Fruit fly (Drosophila melanogaster): ENCODE data around the gene Ranbp21.

Gene Ranbp21

dm6 chrX:19692951-19693698 is 41.1 kb upstream of the Ranbp21 start, which contains the start of gene Mer (continued):
- peak; percentile 29 for TF ChIP-seq cato (GFP tag; optimal IDR thresholded peaks at IDR 0.05; ENCODE audit: borderline replicate concordance)
- peak; percentile 69 for TF ChIP-seq Max (GFP tag; optimal IDR thresholded peaks at IDR 0.05)
- peak; percentile 66 for TF ChIP-seq CG9215 (GFP tag; IDR thresholded peaks at IDR 0.05)
- peak; percentile 92 for TF ChIP-seq lab (GFP tag; optimal IDR thresholded peaks at IDR 0.05)
- peak; percentile 67 for TF ChIP-seq CG30431 (GFP tag; optimal IDR thresholded peaks at IDR 0.05)
- TF ChIP-seq insv (GFP tag; optimal IDR thresholded peaks at IDR 0.05): peak in 1 of 2 experiments; percentile 45
- TF ChIP-seq luna (GFP tag; optimal IDR thresholded peaks at IDR 0.05): peak; percentile 65
- peak; percentile 80; the same call in 2 of the 3 replicates for TF ChIP-seq Dbx (GFP tag; IDR thresholded peaks at IDR 0.05)
- peak; percentile 81 for TF ChIP-seq org-1 (GFP tag; optimal IDR thresholded peaks at IDR 0.05)
- TF ChIP-seq caup (GFP tag; optimal IDR thresholded peaks at IDR 0.05; ENCODE audit: severe bottlenecking): peak; percentile 89
- TF ChIP-seq CG12155 (GFP tag; optimal IDR thresholded peaks at IDR 0.05): peak; percentile 73
- TF ChIP-seq nau (GFP tag; optimal IDR thresholded peaks at IDR 0.05): no peak
- TF ChIP-seq CG32532 (GFP tag; IDR thresholded peaks at IDR 0.05): peak; percentile 89
- TF ChIP-seq CG4360 (GFP tag; IDR thresholded peaks at IDR 0.05): peak; percentile 62
- peak; percentile 49 for TF ChIP-seq CG2116 (GFP tag; optimal IDR thresholded peaks at IDR 0.05)
- TF ChIP-seq CG17359 (tag; optimal IDR thresholded peaks at IDR 0.05): peak; percentile 80
- TF ChIP-seq Xbp1 (GFP tag; optimal IDR thresholded peaks at IDR 0.05): peak; percentile 87
- TF ChIP-seq pros (GFP tag; optimal IDR thresholded peaks at IDR 0.05): no peak
- no peak for TF ChIP-seq CG11696 (GFP tag; IDR thresholded peaks at IDR 0.05)
- TF ChIP-seq CG8924 (tag; optimal IDR thresholded peaks at IDR 0.05): peak; percentile 81
- TF ChIP-seq CG7786 (GFP tag; optimal IDR thresholded peaks at IDR 0.05): peak; percentile 81
- peak; percentile 60 for TF ChIP-seq CG4404 (GFP tag; IDR thresholded peaks at IDR 0.05)
- TF ChIP-seq ci (GFP tag; IDR thresholded peaks at IDR 0.05): peak; percentile 89
- peak; percentile 72 for TF ChIP-seq CG3163 (GFP tag; optimal IDR thresholded peaks at IDR 0.05)
- TF ChIP-seq run (tag; optimal IDR thresholded peaks at IDR 0.05): peak; percentile 52
- peak; percentile 86 for TF ChIP-seq CG2712 (tag; optimal IDR thresholded peaks at IDR 0.05)
- TF ChIP-seq C15 (GFP tag; IDR thresholded peaks at IDR 0.05): no peak
- no peak for TF ChIP-seq fru (optimal IDR thresholded peaks at IDR 0.05)
- TF ChIP-seq fd3F (GFP tag; optimal IDR thresholded peaks at IDR 0.05): peak; percentile 74
- no peak for TF ChIP-seq CG15011 (GFP tag; optimal IDR thresholded peaks at IDR 0.05)
- peak; percentile 82 to 88 for TF ChIP-seq Hr51 (GFP tag; optimal IDR thresholded peaks at IDR 0.05)
- TF ChIP-seq Rfx (GFP tag; IDR thresholded peaks at IDR 0.05): peak; percentile 92
- peak; percentile 73 for TF ChIP-seq CG33557 (GFP tag; optimal IDR thresholded peaks at IDR 0.05)
- TF ChIP-seq CG17385 (GFP tag; optimal IDR thresholded peaks at IDR 0.05): peak; percentile 77
- TF ChIP-seq usp (GFP tag; optimal IDR thresholded peaks at IDR 0.05): no peak
- TF ChIP-seq inv (GFP tag; IDR thresholded peaks at IDR 0.05; ENCODE audit: partially characterized antibody): no peak
- peak; percentile 83 for TF ChIP-seq CrebB (tag; optimal IDR thresholded peaks at IDR 0.05)
- TF ChIP-seq CG10979 (tag; optimal IDR thresholded peaks at IDR 0.05): peak; percentile 84
- TF ChIP-seq vvl (GFP tag; IDR thresholded peaks at IDR 0.05): peak; percentile 82
- TF ChIP-seq salm (tag; optimal IDR thresholded peaks at IDR 0.05): peak; percentile 66
- TF ChIP-seq nmo (GFP tag; optimal IDR thresholded peaks at IDR 0.05): peak; percentile 86
- TF ChIP-seq jing (GFP tag; optimal IDR thresholded peaks at IDR 0.05): no peak
- peak; percentile 61 for TF ChIP-seq CG11723 (GFP tag; optimal IDR thresholded peaks at IDR 0.05)
- peak; percentile 86 for TF ChIP-seq sob (GFP tag; IDR thresholded peaks at IDR 0.05)
- no peak for TF ChIP-seq HLHmδ (GFP tag; optimal IDR thresholded peaks at IDR 0.05)
- TF ChIP-seq Trl (optimal IDR thresholded peaks at IDR 0.05): no peak
- peak; percentile 89 for TF ChIP-seq Trl (GFP tag; optimal IDR thresholded peaks at IDR 0.05)
- TF ChIP-seq chn (GFP tag; optimal IDR thresholded peaks at IDR 0.05): peak; percentile 77
- peak; percentile 74 for TF ChIP-seq btn (GFP tag; optimal IDR thresholded peaks at IDR 0.05)
- peak; percentile 65; the same call in 2 of the 3 replicates for TF ChIP-seq CG2889 (GFP tag; IDR thresholded peaks at IDR 0.05)

Measured in whole organism, embryonic.